Fruit fly (Drosophila melanogaster) S2 (cell line): ENCODE data around the gene Art4.

ENCODE experiments used
- CG8478 ChIP-seq: fragments of >200 bp; optimal IDR thresholded peaks from 2 replicates; lab custom pipeline; 2018
- CTCF ChIP-seq, 2 experiments: fragments of >200 bp; optimal IDR thresholded peaks; 2 replicates each; lab custom pipeline; 2018

dm6 chr3R:9949903-9950302 lies 36.0 kb downstream of the Art4 start:
- TF ChIP-seq CG8478 (no peak), CTCF (optimal IDR thresholded peaks at IDR 0.05; lab: Kevin White, UChicago) (no peak)
